Worm (Caenorhabditis elegans) whole organism, midembryonic: ENCODE data around the gene Y43F8C.17.

ENCODE experiments used
- flt-1 ChIP-seq: fragments of 200-800 bp; sonication (Bioruptor generic); IDR thresholded peaks from 2 replicates; pipeline ENCODE4 v1.3.6; 2022; ENCODE audit warnings: missing genetic modification characterization, missing compliant biosample characterization
- klf-2 ChIP-seq: fragments of 200-800 bp; sonication (Bioruptor generic); conservative IDR thresholded peaks from 2 replicates; pipeline ENCODE4 v1.3.6; 2022; ENCODE audit warnings: missing genetic modification reagents, missing genetic modification characterization, missing compliant biosample characterization
- tab-1 ChIP-seq: fragments of 200-800 bp; sonication (Bioruptor generic); IDR thresholded peaks from 2 replicates; pipeline ENCODE4 v1.3.6; 2022; ENCODE audit warnings: missing genetic modification characterization, missing compliant biosample characterization

DNA sequence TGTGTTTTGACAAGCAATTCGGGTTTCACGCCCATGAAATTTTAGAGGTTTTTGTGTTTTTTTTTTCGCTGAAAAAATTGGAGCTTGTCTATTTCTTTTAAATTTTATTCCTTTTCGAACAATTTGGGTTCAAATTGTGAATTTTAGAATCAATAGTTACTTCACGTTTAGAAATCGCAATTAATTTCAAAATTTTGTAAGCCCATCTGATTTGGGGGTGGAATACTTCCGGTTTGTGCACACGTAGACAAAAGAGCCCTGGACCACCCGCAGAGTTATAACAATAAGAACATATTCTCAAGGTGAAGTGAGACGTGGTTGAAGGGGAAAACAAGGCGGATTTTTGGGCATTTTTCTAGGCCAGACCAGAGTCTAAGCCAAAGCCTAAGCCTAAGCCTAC lies 3.3 kb downstream of the Y43F8C.17 start, which contains the start of gene Y116F11A.6:
- TF ChIP-seq klf-2 (no peak), tab-1 (no peak), flt-1 (no peak)
